In genomic region chr2L:13665025-13665881, dm6 we compare ENCODE assay signal across 5 fruit fly cellular contexts.
TF ChIP-seq lines count a peak whose summit lies in the region.

Gene CG18507 (plus strand): TSS chr2L:13665525.

- no peak for TF ChIP-seq CTCF in whole organism, embryonic (GFP tag; optimal IDR thresholded peaks at IDR 0.05; lab: Kevin White, UChicago)

TF ChIP-seq in whole organism, adult, 20 proteins besides CTCF, POLR2A, EP300 and RAD21:
- TF ChIP-seq pad (GFP tag; optimal IDR thresholded peaks at IDR 0.05; lab: Kevin White, UChicago) (no peak), bab1 (GFP tag; optimal IDR thresholded peaks at IDR 0.05; lab: Kevin White, UChicago) (peak; percentile 30), Hr96 (GFP tag; optimal IDR thresholded peaks at IDR 0.05; lab: Kevin White, UChicago) (peak; percentile 4), CG11617 (GFP tag; optimal IDR thresholded peaks at IDR 0.05; lab: Kevin White, UChicago) (no peak)

TF ChIP-seq in whole organism, embryonic, 481 proteins besides CTCF, POLR2A, EP300 and RAD21 (continues in another document):
- TF ChIP-seq run (tag; optimal IDR thresholded peaks at IDR 0.05; lab: Kevin White, UChicago): no peak
- TF ChIP-seq CG34224 (GFP tag; IDR thresholded peaks at IDR 0.05; lab: Robert Waterston, UW; ENCODE audit: partially characterized antibody): no peak
- no peak for TF ChIP-seq corto (GFP tag; optimal IDR thresholded peaks at IDR 0.05; lab: Kevin White, UChicago)
- no peak for TF ChIP-seq Oaz (GFP tag; IDR thresholded peaks at IDR 0.05; lab: Robert Waterston, UW)
- no peak for TF ChIP-seq CG2199 (GFP tag; IDR thresholded peaks at IDR 0.05; lab: Robert Waterston, UW)
- no peak for TF ChIP-seq scrt (GFP tag; optimal IDR thresholded peaks at IDR 0.05; lab: Kevin White, UChicago)
- TF ChIP-seq D19B (GFP tag; optimal IDR thresholded peaks at IDR 0.05; lab: Kevin White, UChicago): no peak
- TF ChIP-seq CG34376 (GFP tag; optimal IDR thresholded peaks at IDR 0.05; lab: Kevin White, UChicago): no peak
- no peak for TF ChIP-seq unpg (GFP tag; optimal IDR thresholded peaks at IDR 0.05; lab: Kevin White, UChicago)
- TF ChIP-seq CG9215 (GFP tag; IDR thresholded peaks at IDR 0.05; lab: Robert Waterston, UW): peak; percentile 38
- TF ChIP-seq dmrt11E (tag; optimal IDR thresholded peaks at IDR 0.05; lab: Kevin White, UChicago): no peak
- TF ChIP-seq Mrtf (GFP tag; IDR thresholded peaks at IDR 0.05; lab: Robert Waterston, UW): no peak
- TF ChIP-seq sens-2 (GFP tag; IDR thresholded peaks at IDR 0.05; lab: Robert Waterston, UW): no peak
- no peak for TF ChIP-seq btn (GFP tag; optimal IDR thresholded peaks at IDR 0.05; lab: Kevin White, UChicago)
- TF ChIP-seq sisA (GFP tag; IDR thresholded peaks at IDR 0.05; lab: Robert Waterston, UW): no peak
- TF ChIP-seq CG11504 (tag; optimal IDR thresholded peaks at IDR 0.05; lab: Kevin White, UChicago): peak; percentile 44
- 0 out of 3 replicates have a peak, but pooled peaks have one; percentile 19 for TF ChIP-seq Dbx (GFP tag; IDR thresholded peaks at IDR 0.05; lab: Robert Waterston, UW)
- TF ChIP-seq B-H1 (GFP tag; IDR thresholded peaks at IDR 0.05; lab: Robert Waterston, UW): no peak
- TF ChIP-seq Camta (GFP tag; optimal IDR thresholded peaks at IDR 0.05; lab: Kevin White, UChicago): no peak
- TF ChIP-seq CG12659 (GFP tag; optimal IDR thresholded peaks at IDR 0.05; lab: Kevin White, UChicago): no peak
- TF ChIP-seq Atf3 (GFP tag; optimal IDR thresholded peaks at IDR 0.05; lab: Kevin White, UChicago): no peak
- no peak for TF ChIP-seq Myb (GFP tag; optimal IDR thresholded peaks at IDR 0.05; lab: Kevin White, UChicago)
- peak; percentile 49 for TF ChIP-seq row (GFP tag; IDR thresholded peaks at IDR 0.05; lab: Robert Waterston, UW)

TF ChIP-seq in whole organism, prepupa, 60 proteins besides CTCF, POLR2A, EP300 and RAD21 (continues in another document):
- TF ChIP-seq spab (GFP tag; optimal IDR thresholded peaks at IDR 0.05; lab: Kevin White, UChicago): peak; percentile 42
- TF ChIP-seq CG6854 (GFP tag; optimal IDR thresholded peaks at IDR 0.05; lab: Kevin White, UChicago): peak; percentile 54
- no peak for TF ChIP-seq Hr39 (GFP tag; optimal IDR thresholded peaks at IDR 0.05; lab: Kevin White, UChicago)
- TF ChIP-seq CG3919 (GFP tag; optimal IDR thresholded peaks at IDR 0.05; lab: Kevin White, UChicago): peak; percentile 25
- TF ChIP-seq Blimp-1 (GFP tag; optimal IDR thresholded peaks at IDR 0.05; lab: Kevin White, UChicago): no peak
- TF ChIP-seq Ets96B (tag; optimal IDR thresholded peaks at IDR 0.05; lab: Kevin White, UChicago): peak; percentile 58
- peak; percentile 57 for TF ChIP-seq CG6276 (GFP tag; optimal IDR thresholded peaks at IDR 0.05; lab: Kevin White, UChicago)
- TF ChIP-seq CG10669 (GFP tag; optimal IDR thresholded peaks at IDR 0.05; lab: Kevin White, UChicago): peak; percentile 64
- no peak for TF ChIP-seq CG16779 (tag; optimal IDR thresholded peaks at IDR 0.05; lab: Kevin White, UChicago)
- TF ChIP-seq ss (GFP tag; optimal IDR thresholded peaks at IDR 0.05; lab: Kevin White, UChicago): peak; percentile 69 to 76
- peak; percentile 89; the same call in 2 of the 3 replicates for TF ChIP-seq eg (GFP tag; IDR thresholded peaks at IDR 0.05; lab: Robert Waterston, UW)
- peak; percentile 4 for TF ChIP-seq CG10631 (GFP tag; optimal IDR thresholded peaks at IDR 0.05; lab: Kevin White, UChicago)
- no peak for TF ChIP-seq Smox (GFP tag; optimal IDR thresholded peaks at IDR 0.05; lab: Kevin White, UChicago)
- peak; percentile 67; the same call in 2 of the 3 replicates for TF ChIP-seq CG8119 (GFP tag; IDR thresholded peaks at IDR 0.05; lab: Robert Waterston, UW)
- peak; percentile 75 for TF ChIP-seq CG1621 (tag; optimal IDR thresholded peaks at IDR 0.05; lab: Kevin White, UChicago)
- no peak for TF ChIP-seq Hr4 (GFP tag; optimal IDR thresholded peaks at IDR 0.05; lab: Kevin White, UChicago)
- TF ChIP-seq Sox14 (GFP tag; optimal IDR thresholded peaks at IDR 0.05; lab: Kevin White, UChicago): no peak
- TF ChIP-seq CG15336 (GFP tag; IDR thresholded peaks at IDR 0.05; lab: Robert Waterston, UW): peak; percentile 75
- TF ChIP-seq Eip93F (GFP tag; optimal IDR thresholded peaks at IDR 0.05; lab: Kevin White, UChicago): no peak
- peak; percentile 4 for TF ChIP-seq CG8632 (GFP tag; optimal IDR thresholded peaks at IDR 0.05; lab: Kevin White, UChicago)
- no peak for TF ChIP-seq CG8319 (GFP tag; optimal IDR thresholded peaks at IDR 0.05; lab: Kevin White, UChicago)
- TF ChIP-seq CG3032 (tag; optimal IDR thresholded peaks at IDR 0.05; lab: Kevin White, UChicago): peak; percentile 61
- TF ChIP-seq CG6808 (GFP tag; optimal IDR thresholded peaks at IDR 0.05; lab: Kevin White, UChicago): peak; percentile 68

TF ChIP-seq in whole organism, pupa, 21 proteins besides CTCF, POLR2A, EP300 and RAD21:
- TF ChIP-seq Ets98B (GFP tag; IDR thresholded peaks at IDR 0.05; lab: Robert Waterston, UW) (peak; percentile 85), CG9948 (tag; optimal IDR thresholded peaks at IDR 0.05; lab: Kevin White, UChicago) (no peak), Pif1B (GFP tag; optimal IDR thresholded peaks at IDR 0.05; lab: Kevin White, UChicago) (peak; percentile 48), CG13204 (GFP tag; optimal IDR thresholded peaks at IDR 0.05; lab: Kevin White, UChicago) (peak; percentile 86), EcR (GFP tag; optimal IDR thresholded peaks at IDR 0.05; lab: Kevin White, UChicago) (no peak), CG34367 (tag; optimal IDR thresholded peaks at IDR 0.05; lab: Kevin White, UChicago) (peak; percentile 60), gl (tag; optimal IDR thresholded peaks at IDR 0.05; lab: Kevin White, UChicago) (peak; percentile 88), Pif1A (GFP tag; optimal IDR thresholded peaks at IDR 0.05; lab: Kevin White, UChicago) (peak; percentile 75), CG12605 (GFP tag; IDR thresholded peaks at IDR 0.05; lab: Robert Waterston, UW) (peak; percentile 88), CG17806 (tag; optimal IDR thresholded peaks at IDR 0.05; lab: Kevin White, UChicago) (peak; percentile 38), CG15710 (tag; optimal IDR thresholded peaks at IDR 0.05; lab: Kevin White, UChicago) (peak; percentile 42), CG8301 (tag; optimal IDR thresholded peaks at IDR 0.05; lab: Kevin White, UChicago) (peak; percentile 15), fd96Ca (GFP tag; IDR thresholded peaks at IDR 0.05; lab: Robert Waterston, UW) (peak; percentile 73; the same call in 2 of the 3 replicates), CG32121 (GFP tag; IDR thresholded peaks at IDR 0.05; lab: Robert Waterston, UW) (peak; percentile 77), CG8159 (tag; optimal IDR thresholded peaks at IDR 0.05; lab: Kevin White, UChicago) (peak; percentile 57), CG10348 (GFP tag; IDR thresholded peaks at IDR 0.05; lab: Robert Waterston, UW) (no peak), Snoo (tag; optimal IDR thresholded peaks at IDR 0.05; lab: Kevin White, UChicago) (no peak), CG14655 (GFP tag; optimal IDR thresholded peaks at IDR 0.05; lab: Kevin White, UChicago) (peak; percentile 51), CG4496 (GFP tag; IDR thresholded peaks at IDR 0.05; lab: Robert Waterston, UW) (peak; percentile 88), rn (GFP tag; IDR thresholded peaks at IDR 0.05; lab: Robert Waterston, UW) (peak; percentile 60)

TF ChIP-seq in whole organism, wandering third instar larva, 38 proteins besides CTCF, POLR2A, EP300 and RAD21:
- no peak for TF ChIP-seq Dif (GFP tag; optimal IDR thresholded peaks at IDR 0.05; lab: Kevin White, UChicago; ENCODE audit: partially characterized antibody)
- peak; percentile 17 for TF ChIP-seq HLH106 (tag; optimal IDR thresholded peaks at IDR 0.05; lab: Kevin White, UChicago)
- TF ChIP-seq Mio (GFP tag; optimal IDR thresholded peaks at IDR 0.05; lab: Kevin White, UChicago): no peak
- TF ChIP-seq dmrt93B (GFP tag; optimal IDR thresholded peaks at IDR 0.05; lab: Kevin White, UChicago): peak; percentile 13
- peak in 1 of 2 experiments; percentile 11 for TF ChIP-seq dl (GFP tag; optimal IDR thresholded peaks at IDR 0.05; lab: Kevin White, UChicago; ENCODE audit: insufficient read depth in 1 of 2, partially characterized antibody in 2 of 2)
- TF ChIP-seq foxo (GFP tag; optimal IDR thresholded peaks at IDR 0.05; lab: Kevin White, UChicago): peak in 1 of 2 experiments; percentile 6
- TF ChIP-seq jim (GFP tag; optimal IDR thresholded peaks at IDR 0.05; lab: Kevin White, UChicago): peak; percentile 42
